Worm (Caenorhabditis elegans) whole organism, late embryonic: Measurements from ENCODE around the gene sru-22.
"Not testable (repeated sequence)": the region's sequence is repeated elsewhere in the genome, so short reads cannot be mapped to it uniquely, and the experiment has no call there.

ENCODE experiments used
- C38D4.7 ChIP-seq: fragments of 200-800 bp; sonication (Bioruptor generic); optimal IDR thresholded peaks from 2 replicates; lab custom pipeline; 2018; ENCODE audit warnings: mild to moderate bottlenecking, missing genetic modification characterization, moderate library complexity, missing compliant biosample characterization
- K02D7.2 ChIP-seq: sonication (generic microtip); optimal IDR thresholded peaks from 2 replicates; lab custom pipeline; 2017; ENCODE audit warnings: mild to moderate bottlenecking, missing genetic modification characterization, missing compliant biosample characterization
- ahr-1 ChIP-seq: sonication (generic microtip); optimal IDR thresholded peaks from 2 replicates; lab custom pipeline; 2016; ENCODE audit warnings: missing genetic modification characterization, missing compliant biosample characterization
- ama-1 ChIP-seq: fragments of 150-350 bp; optimal IDR thresholded peaks from 2 replicates; lab custom pipeline; 2014
- ceh-18 ChIP-seq: sonication (generic microtip); optimal IDR thresholded peaks from 2 replicates; lab custom pipeline; 2016; ENCODE audit warnings: missing genetic modification characterization, missing compliant biosample characterization
- ceh-19 ChIP-seq: fragments of 200-800 bp; sonication (Bioruptor generic); optimal IDR thresholded peaks from 2 replicates; lab custom pipeline; 2018; ENCODE audit warnings: mild to moderate bottlenecking, missing genetic modification characterization, missing compliant biosample characterization
- ceh-2 ChIP-seq: sonication (generic microtip); optimal IDR thresholded peaks from 2 replicates; lab custom pipeline; 2016; ENCODE audit warnings: missing genotype, missing genetic modification characterization, missing compliant biosample characterization
- ceh-22 ChIP-seq: sonication (generic microtip); optimal IDR thresholded peaks from 2 replicates; lab custom pipeline; 2017; ENCODE audit warnings: missing biosample characterization, missing genetic modification characterization
- ceh-24 ChIP-seq: sonication (generic microtip); optimal IDR thresholded peaks from 2 replicates; lab custom pipeline; 2016; ENCODE audit warnings: mild to moderate bottlenecking, missing genetic modification characterization, missing compliant biosample characterization
- ceh-31 ChIP-seq: sonication (generic microtip); optimal IDR thresholded peaks from 2 replicates; lab custom pipeline; 2016; ENCODE audit warnings: missing genetic modification characterization, missing compliant biosample characterization
- ceh-45 ChIP-seq: fragments of 200-800 bp; sonication (Bioruptor generic); IDR thresholded peaks from 2 replicates; pipeline ENCODE4 v1.3.6; 2022; ENCODE audit warnings: missing genetic modification reagents, missing genetic modification characterization, missing compliant biosample characterization
- ceh-48 ChIP-seq: sonication (generic microtip); optimal IDR thresholded peaks from 2 replicates; lab custom pipeline; 2016; ENCODE audit warnings: missing genetic modification characterization, inconsistent platforms, missing compliant biosample characterization
- ceh-6 ChIP-seq: fragments of 200-800 bp; sonication (Bioruptor generic); optimal IDR thresholded peaks from 2 replicates; lab custom pipeline; 2018; ENCODE audit warnings: mild to moderate bottlenecking, missing genetic modification characterization, missing compliant biosample characterization
- che-1 ChIP-seq: sonication (generic microtip); optimal IDR thresholded peaks from 2 replicates; lab custom pipeline; 2016; ENCODE audit warnings: mild to moderate bottlenecking, missing genetic modification characterization, missing compliant biosample characterization
- dve-1 ChIP-seq: sonication (generic microtip); optimal IDR thresholded peaks from 2 replicates; lab custom pipeline; 2017; ENCODE audit warnings: antibody characterized with exemption, mild to moderate bottlenecking, missing genetic modification characterization, missing compliant biosample characterization
- fax-1 ChIP-seq: sonication (generic microtip); optimal IDR thresholded peaks from 2 replicates; lab custom pipeline; 2016; ENCODE audit warnings: missing genotype, missing genetic modification characterization, missing compliant biosample characterization
- gmeb-2 ChIP-seq: sonication (generic microtip); optimal IDR thresholded peaks from 2 replicates; lab custom pipeline; 2016; ENCODE audit warnings: missing genetic modification characterization, inconsistent platforms, missing compliant biosample characterization
- hlh-13 ChIP-seq: fragments of 200-800 bp; sonication (Bioruptor generic); optimal IDR thresholded peaks from 2 replicates; lab custom pipeline; 2018; ENCODE audit warnings: mild to moderate bottlenecking, missing genetic modification characterization, missing compliant biosample characterization
- hlh-15 ChIP-seq: sonication (generic microtip); optimal IDR thresholded peaks from 2 replicates; lab custom pipeline; 2016; ENCODE audit warnings: missing genetic modification characterization, missing compliant biosample characterization
- hlh-30 ChIP-seq: sonication (generic microtip); optimal IDR thresholded peaks from 2 replicates; lab custom pipeline; 2017; ENCODE audit warnings: antibody characterized with exemption, missing genetic modification characterization, missing compliant biosample characterization; ENCODE audit not compliant: insufficient read depth
- hlh-6 ChIP-seq: sonication (generic microtip); optimal IDR thresholded peaks from 2 replicates; lab custom pipeline; 2016; ENCODE audit warnings: missing genotype, missing genetic modification characterization, missing compliant biosample characterization
- lin-11 ChIP-seq: fragments of 200-800 bp; sonication (Bioruptor generic); optimal IDR thresholded peaks from 2 replicates; lab custom pipeline; 2018; ENCODE audit warnings: mild to moderate bottlenecking, missing genetic modification characterization, missing compliant biosample characterization
- nfya-1 ChIP-seq: sonication (generic microtip); optimal IDR thresholded peaks from 2 replicates; lab custom pipeline; 2017; ENCODE audit warnings: missing genetic modification characterization, mild to moderate bottlenecking, missing compliant biosample characterization, antibody characterized with exemption, moderate library complexity
- nhr-232 ChIP-seq: sonication (generic microtip); optimal IDR thresholded peaks from 2 replicates; lab custom pipeline; 2016; ENCODE audit warnings: missing genetic modification characterization, missing compliant biosample characterization
- npax-4 ChIP-seq: sonication (generic microtip); optimal IDR thresholded peaks from 2 replicates; lab custom pipeline; 2016; ENCODE audit warnings: missing genetic modification characterization, missing compliant biosample characterization
- odd-2 ChIP-seq: sonication (generic microtip); optimal IDR thresholded peaks from 2 replicates; lab custom pipeline; 2017; ENCODE audit warnings: antibody characterized with exemption, mild to moderate bottlenecking, missing genetic modification characterization, missing compliant biosample characterization
- pha-4 ChIP-seq: fragments of 150-350 bp; optimal IDR thresholded peaks from 2 replicates; lab custom pipeline; 2018; ENCODE audit warnings: missing biosample characterization, missing genetic modification reagents, missing genetic modification characterization
- pros-1 ChIP-seq: fragments of 150-350 bp; optimal IDR thresholded peaks from 2 replicates; lab custom pipeline; 2014; ENCODE audit warnings: missing biosample characterization, missing genetic modification reagents, missing genetic modification characterization
- ref-2 ChIP-seq: sonication (generic microtip); optimal IDR thresholded peaks from 2 replicates; lab custom pipeline; 2016; ENCODE audit warnings: missing genetic modification characterization, missing compliant biosample characterization
- rnt-1 ChIP-seq: sonication (generic microtip); optimal IDR thresholded peaks from 2 replicates; lab custom pipeline; 2016; ENCODE audit warnings: missing genetic modification characterization, missing compliant biosample characterization
- sdc-2 ChIP-seq: sonication (generic microtip); optimal IDR thresholded peaks from 2 replicates; lab custom pipeline; 2016; ENCODE audit warnings: missing genotype, missing genetic modification characterization, missing compliant biosample characterization
- sox-2 ChIP-seq: fragments of 200-800 bp; sonication (Bioruptor generic); IDR thresholded peaks from 2 replicates; pipeline ENCODE4 v1.3.6; 2022; ENCODE audit warnings: missing genetic modification reagents, missing genetic modification characterization, missing compliant biosample characterization
- sox-4 ChIP-seq: sonication (generic microtip); optimal IDR thresholded peaks from 2 replicates; lab custom pipeline; 2017; ENCODE audit warnings: mild to moderate bottlenecking, missing genetic modification characterization, inconsistent platforms, missing compliant biosample characterization
- syd-9 ChIP-seq: sonication (generic microtip); optimal IDR thresholded peaks from 2 replicates; lab custom pipeline; 2016; ENCODE audit warnings: mild to moderate bottlenecking, missing genetic modification characterization, moderate library complexity, missing compliant biosample characterization
- tbx-2 ChIP-seq: sonication (generic microtip); optimal IDR thresholded peaks from 2 replicates; lab custom pipeline; 2016; ENCODE audit warnings: missing genetic modification characterization, missing compliant biosample characterization
- tbx-7 ChIP-seq: sonication (generic microtip); optimal IDR thresholded peaks from 2 replicates; lab custom pipeline; 2016; ENCODE audit warnings: missing genotype, missing genetic modification characterization, missing compliant biosample characterization
- zip-5 ChIP-seq: sonication (generic microtip); optimal IDR thresholded peaks from 2 replicates; lab custom pipeline; 2016; ENCODE audit warnings: missing genetic modification characterization, missing compliant biosample characterization

The sru-22 gene

ce11 chrV:15932390-15932789 lies 42.3 kb downstream of the sru-22 start, which contains the start of gene srw-26:
Gene srw-26 (minus strand): TSS chrV:15932490.
- TF ChIP-seq sdc-2 (tag; lab: Kevin White, UChicago): no peak
- TF ChIP-seq, all 69 proteins: peak for 0

ce11 chrV:15929882-15930281 lies 44.9 kb downstream of the sru-22 start, which contains the start of gene srbc-77:
Gene srbc-77 (plus strand): TSS chrV:15930182.
- TF ChIP-seq sdc-2, rnt-1, ceh-18 (tag; lab: Kevin White, UChicago): not testable (repeated sequence)

ce11 chrV:15928325-15928724 lies 46.4 kb downstream of the sru-22 start, which contains the start of gene pzf-1:
Gene pzf-1 (minus strand): TSS chrV:15928425.
- TF ChIP-seq gmeb-2 (tag; lab: Kevin White, UChicago) (no peak), hlh-30 (tag; lab: Kevin White, UChicago) (no peak), npax-4 (tag; lab: Kevin White, UChicago) (no peak), che-1 (tag; lab: Kevin White, UChicago) (no peak), hlh-15 (tag; lab: Kevin White, UChicago) (no peak), syd-9 (tag; lab: Kevin White, UChicago) (no peak), ceh-22 (tag; lab: Kevin White, UChicago) (no peak), pha-4 (no peak), nhr-232 (tag; lab: Kevin White, UChicago) (no peak), tbx-7 (tag; lab: Kevin White, UChicago) (no peak), sdc-2 (tag; lab: Kevin White, UChicago) (no peak), fax-1 (no peak), rnt-1 (tag; lab: Kevin White, UChicago) (no peak), ref-2 (tag; lab: Kevin White, UChicago) (no peak)

- TF ChIP-seq lin-11 (no peak), odd-2 (no peak), ceh-18 (tag; lab: Kevin White, UChicago) (no peak), hlh-6 (tag; lab: Kevin White, UChicago) (no peak), ceh-48 (tag; lab: Kevin White, UChicago) (no peak), ceh-31 (tag; lab: Kevin White, UChicago) (no peak), ceh-19 (no peak), gmeb-2 (tag; lab: Kevin White, UChicago) (no peak), hlh-13 (no peak), ama-1 (lab: Kevin White, UChicago) (no peak), ahr-1 (tag; lab: Kevin White, UChicago) (no peak), sdc-2 (tag; lab: Kevin White, UChicago) (no peak), C38D4.7 (GFP tag; lab: Kevin White, UChicago) (no peak), K02D7.2 (tag; lab: Kevin White, UChicago) (no peak), sox-2 (GFP tag; lab: Robert Waterston, UW) (no peak), tbx-7 (tag; lab: Kevin White, UChicago) (no peak), zip-5 (tag; lab: Kevin White, UChicago) (no peak)
- TF ChIP-seq, all 69 proteins: peak for 0
Observed at ce11 chrV:15924307-15924706, 50.4 kb downstream of the sru-22 start, which contains the start of gene nhr-108. Gene nhr-108 (minus strand): TSS chrV:15924472.

- TF ChIP-seq ceh-31 (tag; lab: Kevin White, UChicago) (no peak), gmeb-2 (tag; lab: Kevin White, UChicago) (no peak), odd-2 (no peak), syd-9 (tag; lab: Kevin White, UChicago) (no peak), ceh-45 (GFP tag; lab: Robert Waterston, UW) (no peak), ceh-22 (tag; lab: Kevin White, UChicago) (no peak), hlh-15 (tag; lab: Kevin White, UChicago) (no peak), sox-4 (no peak), ceh-24 (tag; lab: Kevin White, UChicago) (no peak), ceh-6 (GFP tag; lab: Kevin White, UChicago) (no peak), pha-4 (no peak), sdc-2 (tag; lab: Kevin White, UChicago) (no peak), dve-1 (tag; lab: Kevin White, UChicago) (no peak), nfya-1 (tag; lab: Kevin White, UChicago) (no peak), fax-1 (no peak), pros-1 (tag; lab: Kevin White, UChicago) (no peak), tbx-2 (tag; lab: Kevin White, UChicago) (no peak), ceh-2 (no peak), ceh-19 (no peak)
Observed at ce11 chrV:15922979-15923378, 51.8 kb downstream of the sru-22 start, which contains the start of gene F35E8.13. Gene F35E8.13 (plus strand): TSS chrV:15923279.
